Worm (Caenorhabditis elegans) whole organism, early embryonic: ENCODE results near the gene T05B4.8.

Source experiments
- B0310.2 ChIP-seq: sonication (generic microtip); optimal IDR thresholded peaks from 2 replicates; lab custom pipeline; 2016; ENCODE audit warnings: mild to moderate bottlenecking, missing genetic modification characterization, missing compliant biosample characterization
- F13C5.2 ChIP-seq: sonication (generic microtip); optimal IDR thresholded peaks from 2 replicates; lab custom pipeline; 2017; ENCODE audit warnings: mild to moderate bottlenecking, missing genetic modification characterization, inconsistent platforms, missing compliant biosample characterization
- aly-1 ChIP-seq: sonication (generic microtip); optimal IDR thresholded peaks from 2 replicates; lab custom pipeline; 2016; ENCODE audit warnings: missing genetic modification characterization, missing compliant biosample characterization
- ama-1 ChIP-seq: fragments of 150-350 bp; optimal IDR thresholded peaks from 2 replicates; lab custom pipeline; 2014
- ceh-13 ChIP-seq: fragments of 200-800 bp; sonication (Bioruptor generic); optimal IDR thresholded peaks from 2 replicates; lab custom pipeline; 2018; ENCODE audit warnings: mild to moderate bottlenecking, missing genetic modification characterization, missing compliant biosample characterization
- ceh-36 ChIP-seq: sonication (generic microtip); optimal IDR thresholded peaks from 2 replicates; lab custom pipeline; 2016; ENCODE audit warnings: missing genetic modification characterization, inconsistent platforms, missing compliant biosample characterization
- ets-7 ChIP-seq: sonication (generic microtip); optimal IDR thresholded peaks from 2 replicates; lab custom pipeline; 2016; ENCODE audit warnings: missing genotype, missing genetic modification characterization, missing compliant biosample characterization
- flt-1 ChIP-seq: fragments of 200-800 bp; sonication (Bioruptor generic); IDR thresholded peaks from 2 replicates; pipeline ENCODE4 v1.3.6; 2022; ENCODE audit warnings: missing genetic modification characterization, missing compliant biosample characterization
- hmbx-1 ChIP-seq: sonication (generic microtip); optimal IDR thresholded peaks from 2 replicates; lab custom pipeline; 2016; ENCODE audit warnings: mild to moderate bottlenecking, missing genetic modification characterization, missing compliant biosample characterization
- hmg-4 ChIP-seq: fragments of 200-800 bp; sonication (Bioruptor generic); optimal IDR thresholded peaks from 2 replicates; lab custom pipeline; 2018; ENCODE audit warnings: mild to moderate bottlenecking, missing genetic modification characterization, missing compliant biosample characterization
- hnd-1 ChIP-seq: sonication (generic microtip); optimal IDR thresholded peaks from 2 replicates; lab custom pipeline; 2016; ENCODE audit warnings: missing genetic modification characterization, missing compliant biosample characterization
- pes-1 ChIP-seq: fragments of 200-800 bp; sonication (Bioruptor generic); IDR thresholded peaks from 2 replicates; pipeline ENCODE4 v1.3.6; 2022; ENCODE audit warnings: missing genetic modification reagents, missing genetic modification characterization, missing compliant biosample characterization
- scrt-1 ChIP-seq: fragments of 200-800 bp; sonication (Bioruptor generic); IDR thresholded peaks from 2 replicates; pipeline ENCODE4 v1.3.6; 2022; ENCODE audit warnings: missing genetic modification characterization, missing compliant biosample characterization
- sea-1 ChIP-seq: fragments of 200-800 bp; sonication (Bioruptor generic); conservative IDR thresholded peaks from 2 replicates; pipeline ENCODE4 v1.3.6; 2022; ENCODE audit warnings: missing genetic modification characterization, missing compliant biosample characterization
- tbx-11 ChIP-seq: fragments of 200-800 bp; sonication (Bioruptor generic); IDR thresholded peaks from 2 replicates; pipeline ENCODE4 v1.3.6; 2022; ENCODE audit warnings: missing genetic modification characterization, missing compliant biosample characterization
- tbx-37 ChIP-seq: fragments of 200-800 bp; sonication (Bioruptor generic); conservative IDR thresholded peaks from 2 replicates; pipeline ENCODE4 v1.3.6; 2022; ENCODE audit warnings: missing genetic modification reagents, missing genetic modification characterization, missing compliant biosample characterization
- tra-4 ChIP-seq: sonication (generic microtip); optimal IDR thresholded peaks from 2 replicates; lab custom pipeline; 2017; ENCODE audit warnings: missing genetic modification characterization, missing compliant biosample characterization

The T05B4.8 gene

DNA sequence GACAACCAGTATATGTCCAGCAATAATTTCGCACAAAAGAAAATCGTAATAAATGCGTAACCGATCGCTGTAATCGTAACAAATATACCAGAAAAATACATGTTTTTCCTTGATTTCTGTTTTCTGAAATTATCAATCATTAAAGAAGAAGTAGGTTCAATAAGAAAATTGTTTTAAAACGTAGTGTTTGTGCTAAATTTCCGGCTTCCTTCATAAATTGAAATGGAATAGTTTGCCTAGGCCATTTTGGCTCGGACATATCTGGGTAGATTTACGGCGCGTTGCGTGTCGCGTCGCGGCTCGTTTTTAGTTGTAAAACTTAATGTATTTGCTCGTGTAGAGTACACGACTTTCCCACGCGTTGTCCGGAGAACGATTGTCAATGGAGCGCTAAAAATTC, 33.0 kb downstream of the T05B4.8 start, which contains the start of gene F38H12.5:
TSS of gene F38H12.5 (minus strand) at position 101 of the 400 bp plus-strand sequence.
- TF ChIP-seq ets-7 (no peak), B0310.2 (tag; lab: Kevin White, UChicago) (no peak), hmbx-1 (tag; lab: Kevin White, UChicago) (no peak), flt-1 (GFP tag; lab: Robert Waterston, UW) (no peak), ceh-13 (GFP tag; lab: Kevin White, UChicago) (no peak), aly-1 (tag; lab: Kevin White, UChicago) (no peak), ama-1 (lab: Kevin White, UChicago) (no peak), tbx-11 (GFP tag; lab: Robert Waterston, UW) (no peak), hnd-1 (no peak), ceh-36 (tag; lab: Kevin White, UChicago) (no peak), tra-4 (tag; lab: Kevin White, UChicago) (no peak), tbx-37 (GFP tag; lab: Robert Waterston, UW) (no peak), F13C5.2 (tag; lab: Kevin White, UChicago) (no peak), sea-1 (GFP tag; lab: Robert Waterston, UW) (no peak), scrt-1 (no peak)

DNA sequence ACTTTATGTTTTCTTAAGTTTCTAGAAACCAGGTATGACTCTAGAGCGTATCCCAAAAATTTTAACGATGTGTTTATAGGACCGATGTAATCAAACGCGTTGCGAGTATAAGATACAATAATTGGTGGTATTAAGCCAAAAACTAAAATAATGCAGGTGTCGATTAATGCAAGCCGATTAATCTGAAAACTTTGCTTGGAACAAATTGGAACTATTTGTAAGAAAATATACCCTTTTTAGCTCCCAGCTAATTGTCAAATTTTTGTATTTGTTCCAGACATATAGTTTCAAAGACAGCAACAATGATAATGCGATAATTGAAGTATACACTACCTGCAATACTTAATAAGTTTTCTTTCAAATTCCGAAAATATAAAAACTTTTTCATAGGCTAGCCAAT, 34.7 kb downstream of the T05B4.8 start, which contains the start of gene srh-211:
TSS of gene srh-211 (minus strand) at position 101 of the 400 bp plus-strand sequence.
- TF ChIP-seq hmbx-1 (tag; lab: Kevin White, UChicago) (no peak), F13C5.2 (tag; lab: Kevin White, UChicago) (no peak), ceh-13 (GFP tag; lab: Kevin White, UChicago) (no peak), pes-1 (GFP tag; lab: Robert Waterston, UW) (no peak), tbx-37 (GFP tag; lab: Robert Waterston, UW) (no peak), scrt-1 (no peak), tra-4 (tag; lab: Kevin White, UChicago) (no peak), hnd-1 (no peak), hmg-4 (GFP tag; lab: Kevin White, UChicago) (no peak), flt-1 (GFP tag; lab: Robert Waterston, UW) (no peak), B0310.2 (tag; lab: Kevin White, UChicago) (no peak), ceh-36 (tag; lab: Kevin White, UChicago) (no peak), aly-1 (tag; lab: Kevin White, UChicago) (no peak), sea-1 (GFP tag; lab: Robert Waterston, UW) (no peak)

DNA sequence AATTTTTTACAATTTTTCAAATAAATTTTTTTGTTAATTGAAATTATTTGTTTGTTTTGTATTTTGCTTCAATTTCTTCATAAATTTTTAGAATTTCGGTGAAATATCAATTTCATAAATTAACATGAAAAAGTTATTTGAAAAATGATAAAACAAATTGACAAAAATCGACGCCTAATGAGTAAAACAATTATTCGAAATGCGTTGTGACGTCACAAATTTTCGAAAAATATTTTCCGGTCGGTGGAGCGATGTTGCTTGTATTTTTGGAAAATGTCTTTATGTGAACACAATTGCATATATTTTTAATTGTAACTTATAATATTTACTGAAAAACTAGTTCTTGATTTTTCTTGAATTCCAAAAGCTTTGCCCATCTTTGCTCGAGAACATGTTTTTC, 35.4 kb downstream of the T05B4.8 start:
- TF ChIP-seq tbx-37 (GFP tag; lab: Robert Waterston, UW) (no peak), F13C5.2 (tag; lab: Kevin White, UChicago) (no peak), B0310.2 (tag; lab: Kevin White, UChicago) (no peak), hmg-4 (GFP tag; lab: Kevin White, UChicago) (no peak), tra-4 (tag; lab: Kevin White, UChicago) (no peak), tbx-11 (GFP tag; lab: Robert Waterston, UW) (no peak), hmbx-1 (tag; lab: Kevin White, UChicago) (no peak), aly-1 (tag; lab: Kevin White, UChicago) (no peak), ceh-13 (GFP tag; lab: Kevin White, UChicago) (no peak), scrt-1 (no peak), hnd-1 (no peak), ets-7 (no peak), flt-1 (GFP tag; lab: Robert Waterston, UW) (no peak), ama-1 (lab: Kevin White, UChicago) (no peak), sea-1 (GFP tag; lab: Robert Waterston, UW) (no peak), ceh-36 (tag; lab: Kevin White, UChicago) (no peak), pes-1 (GFP tag; lab: Robert Waterston, UW) (no peak)

DNA sequence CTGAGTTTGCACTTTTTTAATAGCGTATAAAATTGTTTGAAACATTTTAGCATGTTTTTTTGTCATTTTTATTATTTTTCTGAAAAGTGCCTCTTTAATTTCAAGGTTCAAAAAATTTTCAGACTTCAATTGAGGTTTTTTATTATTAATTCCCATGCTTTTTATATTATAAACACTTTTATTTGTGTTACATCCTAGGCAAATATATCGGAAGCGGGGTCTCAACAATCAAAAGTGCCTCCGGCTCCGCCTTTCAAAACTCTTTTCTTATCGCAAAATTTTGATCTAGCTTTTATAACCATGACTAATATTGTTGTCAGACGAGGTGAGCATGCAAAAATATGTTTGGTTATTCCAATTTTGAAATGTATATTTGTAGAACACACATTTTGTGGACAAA, 42.5 kb downstream of the T05B4.8 start, which contains the start of gene otpl-2:
TSS of gene otpl-2 (plus strand) at position 301 of the 400 bp plus-strand sequence.
- no peak for TF ChIP-seq ceh-13 (GFP tag; lab: Kevin White, UChicago)
- no peak for TF ChIP-seq sea-1 (GFP tag; lab: Robert Waterston, UW)
- no peak for TF ChIP-seq hmg-4 (GFP tag; lab: Kevin White, UChicago)
- no peak for TF ChIP-seq B0310.2 (tag; lab: Kevin White, UChicago)
- TF ChIP-seq hnd-1 = no peak
